Fruit fly (Drosophila melanogaster): ENCODE data around the gene CG42526.
A peak's percentile ranks its signal among the peaks of the same experiment; 100 is the strongest.

The CG42526 gene

dm6 chr3L:9476829-9477228, 41.6 kb upstream of the CG42526 start, which contains the start of the genes Uch-L5 and Jarid2 (continued):
- peak; percentile 51 for TF ChIP-seq Dad (GFP tag; optimal IDR thresholded peaks at IDR 0.05)
- no peak for TF ChIP-seq cad (GFP tag; optimal IDR thresholded peaks at IDR 0.05)
- TF ChIP-seq Dip3 (GFP tag; optimal IDR thresholded peaks at IDR 0.05): peak; percentile 29
- TF ChIP-seq NFAT (GFP tag; IDR thresholded peaks at IDR 0.05): peak; percentile 69
- TF ChIP-seq sima (GFP tag; optimal IDR thresholded peaks at IDR 0.05): no peak
- no peak for TF ChIP-seq CG1832 (GFP tag; optimal IDR thresholded peaks at IDR 0.05)
- TF ChIP-seq CG15514 (GFP tag; optimal IDR thresholded peaks at IDR 0.05): peak; percentile 85
- peak; percentile 47; the same call in 1 of the 2 replicates for TF ChIP-seq wdn (GFP tag; IDR thresholded peaks at IDR 0.05)
- peak; percentile 43 for TF ChIP-seq grau (tag; optimal IDR thresholded peaks at IDR 0.05)
- peak in 1 of 2 experiments; percentile 37 for TF ChIP-seq insv (GFP tag; optimal IDR thresholded peaks at IDR 0.05)
- peak; percentile 98 for TF ChIP-seq YL-1 (GFP tag; optimal IDR thresholded peaks at IDR 0.05)
- peak; percentile 68 for TF ChIP-seq Xbp1 (GFP tag; optimal IDR thresholded peaks at IDR 0.05)
- TF ChIP-seq klu (GFP tag; IDR thresholded peaks at IDR 0.05): no peak
- TF ChIP-seq Pdp1 (GFP tag; optimal IDR thresholded peaks at IDR 0.05): peak; percentile 47 to 54
- peak; percentile 22 for TF ChIP-seq CG15601 (tag; optimal IDR thresholded peaks at IDR 0.05)
- TF ChIP-seq hth (optimal IDR thresholded peaks at IDR 0.05): no peak
- no peak for TF ChIP-seq CG6683 (GFP tag; optimal IDR thresholded peaks at IDR 0.05)
- no peak for TF ChIP-seq CG10462 (GFP tag; optimal IDR thresholded peaks at IDR 0.05)
- TF ChIP-seq Atf3 (GFP tag; optimal IDR thresholded peaks at IDR 0.05): peak; percentile 21
- peak; percentile 63 for TF ChIP-seq CG11398 (GFP tag; optimal IDR thresholded peaks at IDR 0.05)
- TF ChIP-seq NfI (GFP tag; optimal IDR thresholded peaks at IDR 0.05): peak; percentile 60
- TF ChIP-seq ATbp (GFP tag; optimal IDR thresholded peaks at IDR 0.05): no peak
- no peak for TF ChIP-seq CG12769 (tag; optimal IDR thresholded peaks at IDR 0.05)
- peak; percentile 58 for TF ChIP-seq CG8924 (tag; optimal IDR thresholded peaks at IDR 0.05)
- TF ChIP-seq CG32532 (GFP tag; IDR thresholded peaks at IDR 0.05): 0 out of 2 replicates have a peak, but pooled peaks have one; percentile 23
- TF ChIP-seq Lhr (GFP tag; optimal IDR thresholded peaks at IDR 0.05): peak; percentile 60
- TF ChIP-seq sob (GFP tag; IDR thresholded peaks at IDR 0.05): peak; percentile 55
- TF ChIP-seq Ada2b (GFP tag; IDR thresholded peaks at IDR 0.05): no peak
- peak; percentile 22 for TF ChIP-seq CG3407 (GFP tag; optimal IDR thresholded peaks at IDR 0.05)
- peak; percentile 55 for TF ChIP-seq vvl (GFP tag; IDR thresholded peaks at IDR 0.05)
- peak; percentile 24 for TF ChIP-seq HLHmδ (GFP tag; optimal IDR thresholded peaks at IDR 0.05)
- 0 out of 2 replicates have a peak, but pooled peaks have one; percentile 23 for TF ChIP-seq Ptx1 (GFP tag; IDR thresholded peaks at IDR 0.05)
- peak; percentile 41 for TF ChIP-seq CG13296 (GFP tag; optimal IDR thresholded peaks at IDR 0.05)
- TF ChIP-seq CG11085 (GFP tag; IDR thresholded peaks at IDR 0.05): no peak
- TF ChIP-seq Stat92E (GFP tag; optimal IDR thresholded peaks at IDR 0.05): peak in 1 of 3 experiments; percentile 42
- TF ChIP-seq CG9817 (tag; optimal IDR thresholded peaks at IDR 0.05): peak; percentile 21
- no peak for TF ChIP-seq CG14014 (GFP tag; IDR thresholded peaks at IDR 0.05)
- TF ChIP-seq stwl (tag; optimal IDR thresholded peaks at IDR 0.05): peak; percentile 93
- TF ChIP-seq ham (GFP tag; IDR thresholded peaks at IDR 0.05): no peak
- TF ChIP-seq sug (tag; optimal IDR thresholded peaks at IDR 0.05): peak; percentile 46
- no peak for TF ChIP-seq CG10274 (GFP tag; optimal IDR thresholded peaks at IDR 0.05)
- peak; percentile 72 for TF ChIP-seq lilli (GFP tag; optimal IDR thresholded peaks at IDR 0.05)
- TF ChIP-seq Sox100B (GFP tag; optimal IDR thresholded peaks at IDR 0.05): no peak
- TF ChIP-seq ara (GFP tag; IDR thresholded peaks at IDR 0.05): peak; percentile 41; the same call in 1 of the 2 replicates
- TF ChIP-seq ash1 (GFP tag; optimal IDR thresholded peaks at IDR 0.05): peak; percentile 46
- TF ChIP-seq CG11247 (GFP tag; IDR thresholded peaks at IDR 0.05): 0 out of 2 replicates have a peak, but pooled peaks have one; percentile 6
- peak; percentile 28 for TF ChIP-seq CoRest (tag; optimal IDR thresholded peaks at IDR 0.05)
- peak; percentile 14 for TF ChIP-seq Mes4 (GFP tag; optimal IDR thresholded peaks at IDR 0.05)
- no peak for TF ChIP-seq yki (optimal IDR thresholded peaks at IDR 0.05)
- TF ChIP-seq CG34224 (GFP tag; IDR thresholded peaks at IDR 0.05; ENCODE audit: partially characterized antibody): peak; percentile 29; the same call in 1 of the 3 replicates
- TF ChIP-seq Ets97D (GFP tag; optimal IDR thresholded peaks at IDR 0.05): peak; percentile 96
